Worm (Caenorhabditis elegans) whole organism, L2 larva: ENCODE measurements around the gene VB0395L.1.

Experiments
- R02D3.7 ChIP-seq: fragments of 150-350 bp; optimal IDR thresholded peaks from 2 replicates; lab custom pipeline; 2014; ENCODE audit warnings: missing biosample characterization, missing genetic modification characterization
- ZK546.5 ChIP-seq: sonication (generic microtip); optimal IDR thresholded peaks from 2 replicates; lab custom pipeline; 2017; ENCODE audit warnings: missing biosample characterization, missing genetic modification characterization
- ama-1 ChIP-seq: fragments of 150-350 bp; optimal IDR thresholded peaks from 2 replicates; lab custom pipeline; 2018; ENCODE audit warnings: inconsistent platforms
- crh-2 ChIP-seq: sonication (generic microtip); optimal IDR thresholded peaks from 2 replicates; lab custom pipeline; 2017; ENCODE audit warnings: missing biosample characterization, missing genetic modification characterization
- egl-27 ChIP-seq: sonication (generic microtip); optimal IDR thresholded peaks from 3 replicates; lab custom pipeline; 2017; ENCODE audit warnings: missing biosample characterization, missing genetic modification reagents, missing genetic modification characterization
- elt-3 ChIP-seq: sonication (generic microtip); optimal IDR thresholded peaks from 2 replicates; lab custom pipeline; 2017; ENCODE audit warnings: missing biosample characterization, missing genetic modification characterization
- gmeb-1 ChIP-seq: fragments of 150-350 bp; optimal IDR thresholded peaks from 2 replicates; lab custom pipeline; 2014; ENCODE audit warnings: missing biosample characterization, missing genetic modification characterization
- lin-13 ChIP-seq: fragments of 150-350 bp; optimal IDR thresholded peaks from 2 replicates; lab custom pipeline; 2014; ENCODE audit warnings: missing biosample characterization, missing genetic modification reagents, missing genetic modification characterization
- lin-39 ChIP-seq: fragments of 150-350 bp; optimal IDR thresholded peaks from 2 replicates; lab custom pipeline; 2014; ENCODE audit warnings: missing biosample characterization, missing genetic modification reagents, missing genetic modification characterization
- mab-5 ChIP-seq: fragments of 150-350 bp; optimal IDR thresholded peaks from 2 replicates; lab custom pipeline; 2014; ENCODE audit warnings: missing biosample characterization, missing genetic modification characterization
- mbf-1 ChIP-seq: sonication (generic microtip); optimal IDR thresholded peaks from 2 replicates; lab custom pipeline; 2017; ENCODE audit warnings: missing biosample characterization, missing genetic modification characterization
- mdl-1 ChIP-seq, 2 experiments: fragments of 150-350 bp in 1 of 2; sonication (generic microtip) in 1 of 2; optimal IDR thresholded peaks; 2 replicates each; lab custom pipeline; 2017; ENCODE audit warnings: missing biosample characterization in 2 of 2, missing genetic modification characterization in 2 of 2
- nhr-129 ChIP-seq: fragments of 150-350 bp; optimal IDR thresholded peaks from 2 replicates; lab custom pipeline; 2014; ENCODE audit warnings: missing biosample characterization, missing genetic modification characterization
- nhr-23 ChIP-seq: fragments of 150-350 bp; optimal IDR thresholded peaks from 2 replicates; lab custom pipeline; 2014; ENCODE audit warnings: missing biosample characterization, missing genetic modification reagents, missing genetic modification characterization
- nhr-237 ChIP-seq: fragments of 150-350 bp; optimal IDR thresholded peaks from 2 replicates; lab custom pipeline; 2014; ENCODE audit warnings: missing biosample characterization, missing genetic modification characterization
- nhr-6 ChIP-seq: fragments of 150-350 bp; optimal IDR thresholded peaks from 2 replicates; lab custom pipeline; 2014; ENCODE audit warnings: missing biosample characterization, missing genetic modification characterization
- nhr-77 ChIP-seq: fragments of 150-350 bp; optimal IDR thresholded peaks from 2 replicates; lab custom pipeline; 2014; ENCODE audit warnings: missing biosample characterization, missing genetic modification characterization
- ztf-11 ChIP-seq: sonication (generic microtip); optimal IDR thresholded peaks from 2 replicates; lab custom pipeline; 2017; ENCODE audit warnings: missing biosample characterization, missing genetic modification characterization

Gene VB0395L.1

ce11 chrX:15982630-15983029 is 34.2 kb downstream of the VB0395L.1 start, which contains the start of gene C09G1.2:
Gene C09G1.2 (minus strand): TSS chrX:15982730.
- no peak for TF ChIP-seq gmeb-1 (tag; lab: Kevin White, UChicago)
- TF ChIP-seq nhr-129 = no peak
- TF ChIP-seq nhr-77 = no peak
- no peak for TF ChIP-seq lin-13 (GFP tag; lab: Kevin White, UChicago)
- no peak for TF ChIP-seq elt-3 (tag; lab: Kevin White, UChicago)
- no peak for TF ChIP-seq nhr-23 (tag; lab: Kevin White, UChicago)
- TF ChIP-seq ZK546.5 (tag; lab: Kevin White, UChicago) = no peak
- TF ChIP-seq mdl-1 (tag; optimal IDR thresholded peaks at IDR 0.05; lab: Kevin White, UChicago) = no peak
- no peak for TF ChIP-seq R02D3.7 (tag; lab: Kevin White, UChicago)
- no peak for TF ChIP-seq nhr-237 (tag; lab: Kevin White, UChicago)
- TF ChIP-seq nhr-6 (tag; lab: Kevin White, UChicago) = no peak
- no peak for TF ChIP-seq ztf-11 (tag; lab: Kevin White, UChicago)
- no peak for TF ChIP-seq egl-27 (tag; lab: Kevin White, UChicago)
- no peak for TF ChIP-seq ama-1
- TF ChIP-seq mab-5 (tag; lab: Kevin White, UChicago) = no peak
- TF ChIP-seq crh-2 (tag; lab: Kevin White, UChicago) = no peak
- no peak for TF ChIP-seq mbf-1 (tag; lab: Kevin White, UChicago)
- TF ChIP-seq lin-39 (tag; lab: Kevin White, UChicago) = no peak
